Worm (Caenorhabditis elegans) whole organism, early embryonic: ENCODE measurements around the gene F57E7.4.

Source experiments
- F13C5.2 ChIP-seq: sonication (generic microtip); optimal IDR thresholded peaks from 2 replicates; lab custom pipeline; 2017; ENCODE audit warnings: mild to moderate bottlenecking, missing genetic modification characterization, inconsistent platforms, missing compliant biosample characterization
- aly-1 ChIP-seq: sonication (generic microtip); optimal IDR thresholded peaks from 2 replicates; lab custom pipeline; 2016; ENCODE audit warnings: missing genetic modification characterization, missing compliant biosample characterization
- ama-1 ChIP-seq: fragments of 150-350 bp; optimal IDR thresholded peaks from 2 replicates; lab custom pipeline; 2014
- ceh-36 ChIP-seq: sonication (generic microtip); optimal IDR thresholded peaks from 2 replicates; lab custom pipeline; 2016; ENCODE audit warnings: missing genetic modification characterization, inconsistent platforms, missing compliant biosample characterization
- flt-1 ChIP-seq: fragments of 200-800 bp; sonication (Bioruptor generic); IDR thresholded peaks from 2 replicates; pipeline ENCODE4 v1.3.6; 2022; ENCODE audit warnings: missing genetic modification characterization, missing compliant biosample characterization
- hmbx-1 ChIP-seq: sonication (generic microtip); optimal IDR thresholded peaks from 2 replicates; lab custom pipeline; 2016; ENCODE audit warnings: mild to moderate bottlenecking, missing genetic modification characterization, missing compliant biosample characterization
- hnd-1 ChIP-seq: sonication (generic microtip); optimal IDR thresholded peaks from 2 replicates; lab custom pipeline; 2016; ENCODE audit warnings: missing genetic modification characterization, missing compliant biosample characterization
- pes-1 ChIP-seq: fragments of 200-800 bp; sonication (Bioruptor generic); IDR thresholded peaks from 2 replicates; pipeline ENCODE4 v1.3.6; 2022; ENCODE audit warnings: missing genetic modification reagents, missing genetic modification characterization, missing compliant biosample characterization
- tbx-37 ChIP-seq: fragments of 200-800 bp; sonication (Bioruptor generic); conservative IDR thresholded peaks from 2 replicates; pipeline ENCODE4 v1.3.6; 2022; ENCODE audit warnings: missing genetic modification reagents, missing genetic modification characterization, missing compliant biosample characterization
- tra-4 ChIP-seq: sonication (generic microtip); optimal IDR thresholded peaks from 2 replicates; lab custom pipeline; 2017; ENCODE audit warnings: missing genetic modification characterization, missing compliant biosample characterization

- TF ChIP-seq F13C5.2: no peak
- TF ChIP-seq tbx-37 (GFP tag; lab: Robert Waterston, UW): no peak
- TF ChIP-seq ama-1 (lab: Kevin White, UChicago): no peak
- TF ChIP-seq ceh-36 (tag; lab: Kevin White, UChicago): no peak
- no peak for TF ChIP-seq hnd-1 (tag; lab: Kevin White, UChicago)
- no peak for TF ChIP-seq pes-1 (GFP tag; lab: Robert Waterston, UW)
- no peak for TF ChIP-seq flt-1
- TF ChIP-seq hmbx-1 (tag; lab: Kevin White, UChicago): no peak
- TF ChIP-seq aly-1 (tag; lab: Kevin White, UChicago): no peak
- TF ChIP-seq tra-4 (tag; lab: Kevin White, UChicago): no peak
Measured at ce11 chrV:16458714-16459113, 22.1 kb downstream of the F57E7.4 start, which contains the start of gene str-15.
